Worm (Caenorhabditis elegans) whole organism, L3 larva: Measurements from ENCODE around the gene ZK616.1.

Source experiments
- ama-1 ChIP-seq: fragments of 150-350 bp; optimal IDR thresholded peaks from 2 replicates; lab custom pipeline; 2018
- ceh-16 ChIP-seq: sonication (generic microtip); optimal IDR thresholded peaks from 2 replicates; lab custom pipeline; 2017; ENCODE audit warnings: missing biosample characterization, missing genetic modification characterization
- ceh-82 ChIP-seq: fragments of 150-350 bp; optimal IDR thresholded peaks from 2 replicates; lab custom pipeline; 2014; ENCODE audit warnings: missing biosample characterization, missing genetic modification characterization
- daf-12 ChIP-seq: fragments of 150-350 bp; optimal IDR thresholded peaks from 2 replicates; lab custom pipeline; 2014; ENCODE audit warnings: missing biosample characterization, missing genetic modification reagents, missing genetic modification characterization
- elt-2 ChIP-seq: sonication (generic microtip); optimal IDR thresholded peaks from 2 replicates; lab custom pipeline; 2016; ENCODE audit warnings: missing genetic modification reagents, mild to moderate bottlenecking, missing genetic modification characterization, missing compliant biosample characterization
- lin-15B ChIP-seq: fragments of 150-350 bp; optimal IDR thresholded peaks from 2 replicates; lab custom pipeline; 2014; ENCODE audit warnings: missing biosample characterization, missing genetic modification characterization
- nhr-12 ChIP-seq: fragments of 150-350 bp; optimal IDR thresholded peaks from 2 replicates; lab custom pipeline; 2014; ENCODE audit warnings: missing biosample characterization, missing genetic modification characterization
- nhr-25 ChIP-seq: sonication (generic microtip); optimal IDR thresholded peaks from 2 replicates; lab custom pipeline; 2017; ENCODE audit warnings: missing biosample characterization, missing genetic modification characterization
- nhr-76 ChIP-seq: fragments of 150-350 bp; sonication (generic microtip); optimal IDR thresholded peaks from 5 replicates; lab custom pipeline; 2014; ENCODE audit warnings: missing biosample characterization, missing genetic modification characterization
- pha-4 ChIP-seq: fragments of 150-350 bp; optimal IDR thresholded peaks from 2 replicates; lab custom pipeline; 2014; ENCODE audit warnings: missing biosample characterization, missing genetic modification reagents, missing genetic modification characterization
- snpc-4 ChIP-seq: fragments of 150-350 bp; optimal IDR thresholded peaks from 2 replicates; lab custom pipeline; 2014; ENCODE audit warnings: missing biosample characterization, missing genetic modification characterization
- unc-62 ChIP-seq: fragments of 150-350 bp; sonication (generic microtip); optimal IDR thresholded peaks from 4 replicates; lab custom pipeline; 2014; ENCODE audit warnings: missing biosample characterization, missing genetic modification reagents, missing genetic modification characterization
- ztf-4 ChIP-seq: fragments of 150-350 bp; optimal IDR thresholded peaks from 2 replicates; lab custom pipeline; 2014; ENCODE audit warnings: missing biosample characterization, missing genetic modification characterization

DNA sequence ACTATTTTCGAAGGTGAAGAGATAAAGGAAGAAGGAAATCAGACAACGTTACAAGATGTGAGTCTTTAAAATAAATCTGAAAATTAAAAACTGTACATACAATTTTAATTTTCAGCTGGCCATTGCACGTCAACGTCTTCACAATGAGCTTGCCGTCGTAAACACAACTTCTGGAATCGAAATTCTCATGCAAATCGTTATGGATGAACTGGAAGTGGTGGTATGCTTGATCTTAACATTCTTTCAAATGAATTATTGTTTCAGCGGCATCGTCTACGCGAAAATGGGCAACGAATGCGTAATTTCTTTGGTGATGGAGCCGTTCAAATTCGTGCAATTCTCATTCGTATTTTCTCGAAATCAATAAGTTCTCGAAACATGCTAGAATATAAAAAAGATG lies 46.1 kb upstream of the ZK616.1 start:
- TF ChIP-seq lin-15B (no peak), nhr-12 (tag; lab: Kevin White, UChicago) (no peak), pha-4 (tag; lab: Kevin White, UChicago) (no peak), nhr-76 (tag; lab: Kevin White, UChicago) (no peak), ceh-16 (no peak), nhr-25 (tag; lab: Kevin White, UChicago) (no peak), ama-1 (lab: Kevin White, UChicago) (no peak), ceh-82 (tag; lab: Kevin White, UChicago) (no peak), daf-12 (tag; lab: Kevin White, UChicago) (no peak), ztf-4 (no peak), elt-2 (tag; lab: Kevin White, UChicago) (no peak), snpc-4 (tag; lab: Kevin White, UChicago) (no peak), unc-62 (GFP tag; lab: Kevin White, UChicago) (no peak)
